Worm (Caenorhabditis elegans) whole organism, young adult: ENCODE results near the gene C49A9.5.
A peak's percentile ranks its signal among the peaks of the same experiment; 100 is the strongest.

Source experiments
- B0261.1 ChIP-seq: sonication (generic microtip); optimal IDR thresholded peaks from 2 replicates; lab custom pipeline; 2016; ENCODE audit warnings: mild to moderate bottlenecking, missing genetic modification characterization, moderate library complexity, missing compliant biosample characterization
- B0336.3 ChIP-seq: fragments of 200-800 bp; sonication (Bioruptor generic); IDR thresholded peaks from 2 replicates; pipeline ENCODE4 v1.3.6; 2022; ENCODE audit warnings: missing genetic modification characterization, missing compliant biosample characterization
- D2030.7 ChIP-seq: fragments of 200-800 bp; sonication (Bioruptor generic); IDR thresholded peaks from 2 replicates; pipeline ENCODE4 v1.3.6; 2022; ENCODE audit warnings: missing genetic modification reagents, missing genetic modification characterization, missing compliant biosample characterization
- F10E7.11 ChIP-seq: sonication (generic microtip); optimal IDR thresholded peaks from 2 replicates; lab custom pipeline; 2017; ENCODE audit warnings: mild to moderate bottlenecking, missing genetic modification characterization, moderate library complexity, missing compliant biosample characterization
- T07F8.4 ChIP-seq: sonication (generic microtip); optimal IDR thresholded peaks from 2 replicates; lab custom pipeline; 2016; ENCODE audit warnings: mild to moderate bottlenecking, missing genetic modification characterization, moderate library complexity, missing compliant biosample characterization
- Y67H2A.10 ChIP-seq: fragments of 200-800 bp; sonication (Bioruptor generic); conservative IDR thresholded peaks from 2 replicates; pipeline ENCODE4 v1.3.6; 2022; ENCODE audit warnings: missing genetic modification reagents, missing genetic modification characterization, missing compliant biosample characterization
- ZK185.1 ChIP-seq: sonication (generic microtip); optimal IDR thresholded peaks from 2 replicates; lab custom pipeline; 2016; ENCODE audit warnings: mild to moderate bottlenecking, missing genetic modification characterization, missing compliant biosample characterization; ENCODE audit not compliant: poor library complexity, severe bottlenecking
- akir-1 ChIP-seq: fragments of 200-800 bp; sonication (Bioruptor generic); optimal IDR thresholded peaks from 2 replicates; lab custom pipeline; 2018; ENCODE audit warnings: mild to moderate bottlenecking, missing genetic modification characterization, moderate library complexity, missing compliant biosample characterization
- ceh-58 ChIP-seq: fragments of 200-800 bp; sonication (Bioruptor generic); IDR thresholded peaks from 2 replicates; pipeline ENCODE4 v1.3.6; 2022; ENCODE audit warnings: missing genetic modification characterization, missing compliant biosample characterization
- dpff-1 ChIP-seq: sonication (generic microtip); optimal IDR thresholded peaks from 2 replicates; lab custom pipeline; 2017; ENCODE audit warnings: mild to moderate bottlenecking, missing genetic modification characterization, missing compliant biosample characterization
- egl-44 ChIP-seq: fragments of 200-800 bp; sonication (Bioruptor generic); IDR thresholded peaks from 2 replicates; pipeline ENCODE4 v1.3.6; 2022; ENCODE audit warnings: missing genetic modification reagents, missing genetic modification characterization, missing compliant biosample characterization
- hlh-12 ChIP-seq: sonication (generic microtip); optimal IDR thresholded peaks from 2 replicates; lab custom pipeline; 2016; ENCODE audit warnings: missing genetic modification characterization, missing compliant biosample characterization
- lin-35 ChIP-seq, 3 experiments: fragments of 150-350 bp in 2 of 3; sonication (generic microtip) in 1 of 3; optimal IDR thresholded peaks; 2 replicates each; lab custom pipeline; 2014 to 2018; ENCODE audit warnings: missing biosample characterization in 3 of 3, missing genetic modification characterization in 3 of 3, missing genetic modification reagents in 3 of 3
- madf-3 ChIP-seq: fragments of 200-800 bp; sonication (Bioruptor generic); IDR thresholded peaks from 2 replicates; pipeline ENCODE4 v1.3.6; 2022; ENCODE audit warnings: missing genetic modification reagents, missing genetic modification characterization, missing compliant biosample characterization
- mcd-1 ChIP-seq: fragments of 200-800 bp; sonication (Bioruptor generic); IDR thresholded peaks from 2 replicates; pipeline ENCODE4 v1.3.6; 2022; ENCODE audit warnings: missing genetic modification reagents, missing genetic modification characterization, missing compliant biosample characterization
- nhr-179 ChIP-seq: sonication (generic microtip); optimal IDR thresholded peaks from 2 replicates; lab custom pipeline; 2016; ENCODE audit warnings: mild to moderate bottlenecking, missing genetic modification characterization, missing compliant biosample characterization
- somi-1 ChIP-seq: fragments of 200-800 bp; sonication (Bioruptor generic); optimal IDR thresholded peaks from 2 replicates; lab custom pipeline; 2018; ENCODE audit warnings: mild to moderate bottlenecking, missing genetic modification characterization, missing compliant biosample characterization
- unc-130 ChIP-seq: sonication (generic microtip); optimal IDR thresholded peaks from 2 replicates; lab custom pipeline; 2016; ENCODE audit warnings: missing genetic modification reagents, missing genetic modification characterization, missing compliant biosample characterization
- ztf-26 ChIP-seq: sonication (generic microtip); optimal IDR thresholded peaks from 2 replicates; lab custom pipeline; 2017; ENCODE audit warnings: missing genetic modification characterization, missing compliant biosample characterization
- ztf-6 ChIP-seq: fragments of 200-800 bp; sonication (Bioruptor generic); IDR thresholded peaks from 2 replicates; pipeline ENCODE4 v1.3.6; 2022; ENCODE audit warnings: missing genetic modification reagents, missing genetic modification characterization, missing compliant biosample characterization

Gene C49A9.5

DNA sequence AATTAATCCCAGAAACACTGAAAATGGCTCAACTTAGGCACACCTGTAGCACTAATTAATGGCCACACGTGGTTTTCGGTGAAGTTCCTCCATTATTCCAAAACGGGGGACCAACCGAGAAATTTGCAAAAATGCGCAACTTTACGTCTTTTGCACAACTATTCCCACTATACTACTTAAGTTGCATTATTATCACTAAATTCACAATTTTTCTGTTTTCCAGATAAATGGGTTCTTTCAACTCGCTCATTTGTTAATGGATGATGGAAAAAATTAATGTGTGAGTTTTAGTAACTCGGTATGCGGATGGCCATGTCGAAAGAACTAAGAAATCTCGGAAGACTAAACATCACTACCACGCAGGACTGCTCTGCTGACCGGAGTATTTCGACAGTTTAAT is 41.2 kb downstream of the C49A9.5 start, which contains the start of gene T13A10.64:
TSS of gene T13A10.64 (plus strand) at position 301 of the 400 bp plus-strand sequence.
- TF ChIP-seq T07F8.4 (tag; lab: Kevin White, UChicago) (no peak), B0261.1 (tag; lab: Kevin White, UChicago) (no peak), lin-35 (GFP tag; optimal IDR thresholded peaks at IDR 0.05; lab: Kevin White, UChicago) (no peak), D2030.7 (GFP tag; lab: Robert Waterston, UW) (no peak), Y67H2A.10 (no peak)

DNA sequence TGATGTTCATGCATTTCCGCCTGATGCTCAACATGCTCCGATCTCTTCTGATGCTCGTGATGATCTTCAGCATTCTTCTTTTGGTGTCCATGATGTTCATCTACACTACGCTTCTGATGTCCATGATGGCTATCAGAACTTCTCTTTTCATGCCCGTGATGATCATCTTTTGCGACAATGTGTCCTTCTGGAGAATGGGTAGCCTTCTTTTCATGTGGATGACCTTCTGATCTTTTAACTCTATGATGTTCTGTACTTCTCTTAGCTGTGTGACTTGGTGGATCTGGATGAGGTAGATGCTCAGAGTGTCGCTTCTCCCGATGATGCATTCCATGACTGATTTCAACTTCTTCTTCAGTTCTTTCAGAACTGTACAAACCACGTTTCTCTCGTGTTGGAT is 45.5 kb downstream of the C49A9.5 start:
- no peak for TF ChIP-seq unc-130 (GFP tag; lab: Kevin White, UChicago)
- TF ChIP-seq lin-35 (GFP tag; optimal IDR thresholded peaks at IDR 0.05; lab: Kevin White, UChicago) = no peak
- no peak for TF ChIP-seq B0336.3 (GFP tag; lab: Robert Waterston, UW)
- TF ChIP-seq ztf-6 (GFP tag; lab: Robert Waterston, UW) = no peak
- 0 out of 2 replicates have a peak, but pooled peaks have one; percentile 52 for TF ChIP-seq madf-3 (GFP tag; lab: Robert Waterston, UW)

DNA sequence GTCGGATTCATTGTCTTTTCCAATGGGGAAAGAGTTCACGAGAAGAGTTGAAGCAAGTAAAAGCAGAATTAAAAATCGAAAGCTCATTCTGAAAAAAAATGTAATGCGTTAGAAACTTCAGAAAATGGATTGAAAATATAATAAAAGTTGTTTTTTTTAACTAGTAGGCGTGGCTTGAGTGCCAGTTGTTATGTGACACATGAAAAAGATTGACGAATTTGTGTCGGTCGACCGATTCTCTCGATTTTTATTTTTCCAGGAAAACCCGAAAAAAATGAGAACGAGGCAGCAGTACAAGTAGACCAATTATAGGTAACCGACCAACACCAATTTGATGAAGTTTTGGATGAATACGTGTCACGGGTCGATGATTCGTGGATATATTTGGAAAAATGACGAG is 46.3 kb downstream of the C49A9.5 start, which contains the start of gene nlp-16:
TSS of gene nlp-16 (minus strand) at position 101 of the 400 bp plus-strand sequence.
- TF ChIP-seq nhr-179 = no peak
- no peak for TF ChIP-seq ceh-58 (GFP tag; lab: Robert Waterston, UW)
- no peak for TF ChIP-seq F10E7.11 (tag; lab: Kevin White, UChicago)
- TF ChIP-seq somi-1 (GFP tag; lab: Kevin White, UChicago) = no peak

DNA sequence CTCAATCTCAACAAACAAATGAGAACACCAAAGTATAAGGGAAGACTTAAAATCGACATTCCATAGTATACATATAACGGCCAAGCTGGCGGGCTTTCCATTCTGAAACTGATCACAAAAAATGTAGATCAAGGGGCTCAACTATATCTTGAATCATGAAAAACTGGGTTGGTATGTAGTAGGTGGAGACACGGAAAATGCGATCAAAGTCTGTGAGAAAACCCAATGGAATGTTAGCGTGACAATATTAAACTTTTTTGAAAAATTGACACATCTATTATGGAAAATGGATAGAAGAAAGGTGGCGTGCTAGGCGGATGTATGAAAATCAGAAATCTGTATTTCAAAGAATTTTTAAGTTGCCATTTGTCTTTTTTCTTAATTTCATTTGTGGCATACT is 49.8 kb downstream of the C49A9.5 start, which contains the start of gene srv-28:
TSS of gene srv-28 (minus strand) at position 101 of the 400 bp plus-strand sequence.
- TF ChIP-seq mcd-1 (GFP tag; lab: Robert Waterston, UW) = no peak
- TF ChIP-seq egl-44 (GFP tag; lab: Robert Waterston, UW) = no peak
- TF ChIP-seq ZK185.1 (tag; lab: Kevin White, UChicago) = no peak
- TF ChIP-seq dpff-1 (tag; lab: Kevin White, UChicago) = no peak
- TF ChIP-seq ztf-26 (tag; lab: Kevin White, UChicago) = no peak
- no peak for TF ChIP-seq akir-1 (GFP tag; lab: Kevin White, UChicago)
- no peak for TF ChIP-seq hlh-12 (tag; lab: Kevin White, UChicago)
